In the genomic region with DNA sequence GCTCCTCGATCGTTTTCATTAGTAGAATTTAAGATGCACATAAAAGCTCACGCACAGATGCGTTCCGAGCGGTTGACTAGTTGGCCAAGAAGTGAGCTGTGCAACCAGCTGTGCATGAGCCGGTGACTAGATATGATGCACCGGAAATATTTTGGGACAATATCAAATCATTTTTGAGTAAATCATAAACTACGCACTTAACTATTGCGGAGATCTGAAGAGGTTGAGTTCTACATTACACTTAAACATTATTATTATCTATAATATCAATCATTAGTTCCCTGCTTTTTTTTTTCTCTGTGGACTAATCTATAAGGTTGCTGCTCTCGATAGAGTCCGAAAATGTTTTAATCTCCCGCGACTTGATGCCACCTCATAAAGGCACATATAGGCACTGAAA, we compare ENCODE assay signal across 2 fruit fly cellular contexts.
A peak's percentile ranks its signal among the peaks of the same experiment; 100 is the strongest.
TF ChIP-seq lines count a peak whose summit lies in the region.

No protein-coding gene starts in this region.

TF ChIP-seq in whole organism, embryonic, 481 proteins besides CTCF, POLR2A, EP300 and RAD21 (continued from another document):
- TF ChIP-seq nmo (GFP tag; optimal IDR thresholded peaks at IDR 0.05; lab: Kevin White, UChicago) (peak; percentile 26), sens (GFP tag; lab: Kevin White, UChicago) (peak; percentile 82), CG31441 (GFP tag; IDR thresholded peaks at IDR 0.05; lab: Robert Waterston, UW) (peak; percentile 53), CG6689 (GFP tag; IDR thresholded peaks at IDR 0.05; lab: Robert Waterston, UW) (no peak), HLH3B (GFP tag; IDR thresholded peaks at IDR 0.05; lab: Robert Waterston, UW) (peak; percentile 54; the same call in 1 of the 2 replicates), dmrt99B (tag; optimal IDR thresholded peaks at IDR 0.05; lab: Kevin White, UChicago) (peak; percentile 41), CG15601 (tag; optimal IDR thresholded peaks at IDR 0.05; lab: Kevin White, UChicago) (peak; percentile 28), row (GFP tag; IDR thresholded peaks at IDR 0.05; lab: Robert Waterston, UW) (peak; percentile 38; the same call in 1 of the 3 replicates), CG17328 (GFP tag; IDR thresholded peaks at IDR 0.05; lab: Robert Waterston, UW) (peak; percentile 47), E2f2 (GFP tag; IDR thresholded peaks at IDR 0.05; lab: Robert Waterston, UW) (no peak), CG3065 (GFP tag; optimal IDR thresholded peaks at IDR 0.05; lab: Kevin White, UChicago) (no peak), CG32772 (GFP tag; IDR thresholded peaks at IDR 0.05; lab: Robert Waterston, UW) (peak; percentile 29; the same call in 1 of the 2 replicates), prd (optimal IDR thresholded peaks at IDR 0.05; lab: Kevin White, UChicago) (no peak), prd (GFP tag; IDR thresholded peaks at IDR 0.05; lab: Robert Waterston, UW) (peak; percentile 50; the same call in 2 of the 3 replicates), ind (GFP tag; optimal IDR thresholded peaks at IDR 0.05; lab: Kevin White, UChicago) (no peak), Ets65A (GFP tag; lab: Kevin White, UChicago) (peak; percentile 64), CG8388 (GFP tag; optimal IDR thresholded peaks at IDR 0.05; lab: Kevin White, UChicago) (peak; percentile 24), CG18262 (tag; optimal IDR thresholded peaks at IDR 0.05; lab: Kevin White, UChicago) (peak; percentile 49), hkb (optimal IDR thresholded peaks at IDR 0.05; lab: Kevin White, UChicago) (no peak), hkb (GFP tag; IDR thresholded peaks at IDR 0.05; lab: Robert Waterston, UW) (0 out of 2 replicates have a peak, but pooled peaks have one; percentile 30), CG42726 (GFP tag; IDR thresholded peaks at IDR 0.05; lab: Robert Waterston, UW; ENCODE audit: partially characterized antibody) (no peak), Oli (tag; optimal IDR thresholded peaks at IDR 0.05; lab: Kevin White, UChicago) (peak; percentile 14), trem (tag; optimal IDR thresholded peaks at IDR 0.05; lab: Kevin White, UChicago) (peak; percentile 19), bsh (GFP tag; optimal IDR thresholded peaks at IDR 0.05; lab: Kevin White, UChicago) (peak in 1 of 2 experiments; percentile 77), sisA (GFP tag; IDR thresholded peaks at IDR 0.05; lab: Robert Waterston, UW) (peak; percentile 31; the same call in 1 of the 2 replicates), wor (GFP tag; IDR thresholded peaks at IDR 0.05; lab: Robert Waterston, UW) (0 out of 2 replicates have a peak, but pooled peaks have one; percentile 14), z (GFP tag; IDR thresholded peaks at IDR 0.05; lab: Robert Waterston, UW) (no peak), sc (optimal IDR thresholded peaks at IDR 0.05; lab: Kevin White, UChicago) (no peak), sc (GFP tag; optimal IDR thresholded peaks at IDR 0.05; lab: Kevin White, UChicago) (peak; percentile 9), wdn (GFP tag; IDR thresholded peaks at IDR 0.05; lab: Robert Waterston, UW) (no peak), usp (GFP tag; optimal IDR thresholded peaks at IDR 0.05; lab: Kevin White, UChicago) (no peak), D (optimal IDR thresholded peaks at IDR 0.05; lab: Kevin White, UChicago) (no peak), D (GFP tag; optimal IDR thresholded peaks at IDR 0.05; lab: Kevin White, UChicago) (peak; percentile 38), CG13424 (tag; optimal IDR thresholded peaks at IDR 0.05; lab: Kevin White, UChicago) (peak; percentile 8), dmrt11E (tag; optimal IDR thresholded peaks at IDR 0.05; lab: Kevin White, UChicago) (peak; percentile 28), ci (GFP tag; IDR thresholded peaks at IDR 0.05; lab: Robert Waterston, UW) (peak; percentile 69; the same call in 1 of the 3 replicates), gem (tag; optimal IDR thresholded peaks at IDR 0.05; lab: Kevin White, UChicago) (peak; percentile 58), dysf (GFP tag; IDR thresholded peaks at IDR 0.05; lab: Robert Waterston, UW) (peak; percentile 32; the same call in 1 of the 3 replicates), ems (GFP tag; optimal IDR thresholded peaks at IDR 0.05; lab: Kevin White, UChicago) (no peak), Ssrp (tag; optimal IDR thresholded peaks at IDR 0.05; lab: Kevin White, UChicago) (peak; percentile 38), CG4424 (GFP tag; optimal IDR thresholded peaks at IDR 0.05; lab: Kevin White, UChicago) (peak; percentile 18), onecut (GFP tag; IDR thresholded peaks at IDR 0.05; lab: Robert Waterston, UW) (no peak), Elba2 (GFP tag; optimal IDR thresholded peaks at IDR 0.05; lab: Kevin White, UChicago) (no peak), CG10979 (tag; optimal IDR thresholded peaks at IDR 0.05; lab: Kevin White, UChicago) (peak; percentile 70), Sox100B (GFP tag; optimal IDR thresholded peaks at IDR 0.05; lab: Kevin White, UChicago) (no peak), ara (GFP tag; IDR thresholded peaks at IDR 0.05; lab: Robert Waterston, UW) (peak; percentile 55; the same call in 1 of the 2 replicates), CG4282 (GFP tag; optimal IDR thresholded peaks at IDR 0.05; lab: Kevin White, UChicago) (no peak), oc (tag; optimal IDR thresholded peaks at IDR 0.05; lab: Kevin White, UChicago) (peak; percentile 52), CG2712 (tag; optimal IDR thresholded peaks at IDR 0.05; lab: Kevin White, UChicago) (peak; percentile 45), phol (tag; optimal IDR thresholded peaks at IDR 0.05; lab: Kevin White, UChicago) (peak; percentile 51)

TF ChIP-seq in whole organism, prepupa, 60 proteins besides CTCF, POLR2A, EP300 and RAD21 (continued from another document):
- TF ChIP-seq vri (GFP tag; optimal IDR thresholded peaks at IDR 0.05; lab: Kevin White, UChicago) (no peak), Sox15 (GFP tag; optimal IDR thresholded peaks at IDR 0.05; lab: Kevin White, UChicago) (no peak), CG6163 (GFP tag; IDR thresholded peaks at IDR 0.05; lab: Robert Waterston, UW) (peak; percentile 44; the same call in 1 of the 3 replicates), Ets21C (GFP tag; optimal IDR thresholded peaks at IDR 0.05; lab: Kevin White, UChicago) (no peak), Ets96B (tag; optimal IDR thresholded peaks at IDR 0.05; lab: Kevin White, UChicago) (no peak), CG8632 (GFP tag; optimal IDR thresholded peaks at IDR 0.05; lab: Kevin White, UChicago) (no peak), dac (GFP tag; optimal IDR thresholded peaks at IDR 0.05; lab: Kevin White, UChicago) (no peak), salr (GFP tag; optimal IDR thresholded peaks at IDR 0.05; lab: Kevin White, UChicago) (no peak), CG11294 (GFP tag; IDR thresholded peaks at IDR 0.05; lab: Robert Waterston, UW) (0 out of 2 replicates have a peak, but pooled peaks have one; percentile 7), svp (GFP tag; lab: Kevin White, UChicago) (peak; percentile 19), Gug (GFP tag; IDR thresholded peaks at IDR 0.05; lab: Robert Waterston, UW) (0 out of 2 replicates have a peak, but pooled peaks have one; percentile 18), CG7368 (GFP tag; optimal IDR thresholded peaks at IDR 0.05; lab: Kevin White, UChicago) (no peak), OdsH (GFP tag; optimal IDR thresholded peaks at IDR 0.05; lab: Kevin White, UChicago) (peak; percentile 18), Eip75B (GFP tag; optimal IDR thresholded peaks at IDR 0.05; lab: Kevin White, UChicago) (no peak), lz (GFP tag; optimal IDR thresholded peaks at IDR 0.05; lab: Kevin White, UChicago) (no peak), cyc (GFP tag; optimal IDR thresholded peaks at IDR 0.05; lab: Kevin White, UChicago) (no peak), fkh (GFP tag; optimal IDR thresholded peaks at IDR 0.05; lab: Kevin White, UChicago) (no peak), CG4318 (GFP tag; optimal IDR thresholded peaks at IDR 0.05; lab: Kevin White, UChicago) (no peak), Met (GFP tag; optimal IDR thresholded peaks at IDR 0.05; lab: Kevin White, UChicago) (no peak), Hr39 (GFP tag; optimal IDR thresholded peaks at IDR 0.05; lab: Kevin White, UChicago) (no peak), spab (GFP tag; optimal IDR thresholded peaks at IDR 0.05; lab: Kevin White, UChicago) (no peak), Eip78C (GFP tag; lab: Kevin White, UChicago) (peak; percentile 54), net (GFP tag; optimal IDR thresholded peaks at IDR 0.05; lab: Kevin White, UChicago) (no peak), CG8319 (GFP tag; optimal IDR thresholded peaks at IDR 0.05; lab: Kevin White, UChicago) (no peak), CG10669 (GFP tag; optimal IDR thresholded peaks at IDR 0.05; lab: Kevin White, UChicago) (no peak), achi (GFP tag; optimal IDR thresholded peaks at IDR 0.05; lab: Kevin White, UChicago) (no peak), CG15336 (GFP tag; IDR thresholded peaks at IDR 0.05; lab: Robert Waterston, UW) (peak; percentile 47; the same call in 1 of the 2 replicates), ss (GFP tag; optimal IDR thresholded peaks at IDR 0.05; lab: Kevin White, UChicago) (no peak), Eip93F (GFP tag; optimal IDR thresholded peaks at IDR 0.05; lab: Kevin White, UChicago) (no peak)
